Fruit fly (Drosophila melanogaster) whole organism: ENCODE results near the gene CG33669.

ENCODE experiments used
- CG8478 ChIP-seq: fragments of >200 bp; optimal IDR thresholded peaks from 2 replicates; lab custom pipeline; 2018; ENCODE audit warnings: inconsistent platforms
- Dll ChIP-seq: fragments of >200 bp; optimal IDR thresholded peaks from 2 replicates; lab custom pipeline; 2017
- EcR ChIP-seq, 2 experiments: fragments of >200 bp; optimal IDR thresholded peaks; 2 replicates each; lab custom pipeline; 2017; ENCODE audit warnings: missing biosample characterization in 2 of 2, missing genetic modification characterization in 2 of 2, missing genetic modification reagents in 2 of 2
- pan ChIP-seq: fragments of >200 bp; optimal IDR thresholded peaks from 2 replicates; lab custom pipeline; 2017
- psq ChIP-seq: fragments of >200 bp; optimal IDR thresholded peaks from 2 replicates; lab custom pipeline; 2017
- usp ChIP-seq: fragments of >200 bp; optimal IDR thresholded peaks from 2 replicates; lab custom pipeline; 2017; ENCODE audit warnings: missing biosample characterization, missing genetic modification characterization, mixed read lengths

dm6 chrX:6357456-6358007 is 42.4 kb downstream of the CG33669 start:
- TF ChIP-seq psq (lab: Kevin White, UChicago) (no peak), pan (no peak), usp (GFP tag; lab: Kevin White, UChicago) (no peak), CG8478 (no peak), EcR (GFP tag; optimal IDR thresholded peaks at IDR 0.05; lab: Kevin White, UChicago) (no peak), Dll (lab: Kevin White, UChicago) (no peak)
